Worm (Caenorhabditis elegans) whole organism, L3 larva: ENCODE data around the gene uev-2.

Experiments
- ceh-82 ChIP-seq: fragments of 150-350 bp; optimal IDR thresholded peaks from 2 replicates; lab custom pipeline; 2014; ENCODE audit warnings: missing biosample characterization, missing genetic modification characterization
- elt-2 ChIP-seq: sonication (generic microtip); optimal IDR thresholded peaks from 2 replicates; lab custom pipeline; 2016; ENCODE audit warnings: missing genetic modification reagents, mild to moderate bottlenecking, missing genetic modification characterization, missing compliant biosample characterization
- lin-39 ChIP-seq: fragments of 150-350 bp; optimal IDR thresholded peaks from 2 replicates; lab custom pipeline; 2018; ENCODE audit warnings: missing biosample characterization, missing genetic modification reagents, missing genetic modification characterization
- nhr-23 ChIP-seq: fragments of 150-350 bp; optimal IDR thresholded peaks from 2 replicates; lab custom pipeline; 2014; ENCODE audit warnings: missing biosample characterization, missing genetic modification reagents, missing genetic modification characterization
- nhr-25 ChIP-seq: sonication (generic microtip); optimal IDR thresholded peaks from 2 replicates; lab custom pipeline; 2017; ENCODE audit warnings: missing biosample characterization, missing genetic modification characterization
- nhr-76 ChIP-seq: fragments of 150-350 bp; sonication (generic microtip); optimal IDR thresholded peaks from 5 replicates; lab custom pipeline; 2014; ENCODE audit warnings: missing biosample characterization, missing genetic modification characterization
- pha-4 ChIP-seq: fragments of 150-350 bp; optimal IDR thresholded peaks from 2 replicates; lab custom pipeline; 2014; ENCODE audit warnings: missing biosample characterization, missing genetic modification reagents, missing genetic modification characterization
- unc-62 ChIP-seq: fragments of 150-350 bp; sonication (generic microtip); optimal IDR thresholded peaks from 4 replicates; lab custom pipeline; 2014; ENCODE audit warnings: missing biosample characterization, missing genetic modification reagents, missing genetic modification characterization

ce11 chrIII:5622232-5623009 is 39.5 kb downstream of the uev-2 start:
- TF ChIP-seq nhr-76 (tag; lab: Kevin White, UChicago) (no peak), lin-39 (tag; lab: Kevin White, UChicago) (no peak), elt-2 (tag; lab: Kevin White, UChicago) (no peak), nhr-25 (tag; lab: Kevin White, UChicago) (no peak), unc-62 (GFP tag; lab: Kevin White, UChicago) (no peak), nhr-23 (tag; lab: Kevin White, UChicago) (no peak), ceh-82 (tag; lab: Kevin White, UChicago) (no peak), pha-4 (tag; lab: Kevin White, UChicago) (peak; percentile 53)
